Fruit fly (Drosophila melanogaster): ENCODE results near the gene Pdp1.

Pdp1 gene

dm6 chr3L:7910916-7911467 is 43.8 kb upstream of the Pdp1 start:
- no peak for TF ChIP-seq vvl (GFP tag; IDR thresholded peaks at IDR 0.05)
- no peak for TF ChIP-seq H15 (GFP tag; IDR thresholded peaks at IDR 0.05)
- peak; percentile 86 for TF ChIP-seq crol (GFP tag; IDR thresholded peaks at IDR 0.05)
- TF ChIP-seq zf30C (GFP tag; optimal IDR thresholded peaks at IDR 0.05), result peak; percentile 34
- 0 out of 3 replicates have a peak, but pooled peaks have one; percentile 10 for TF ChIP-seq row (GFP tag; IDR thresholded peaks at IDR 0.05)
- 0 out of 2 replicates have a peak, but pooled peaks have one; percentile 8 for TF ChIP-seq seq (GFP tag; IDR thresholded peaks at IDR 0.05)
- peak; percentile 18 for TF ChIP-seq CG15479 (GFP tag; optimal IDR thresholded peaks at IDR 0.05)
- 0 out of 2 replicates have a peak, but pooled peaks have one; percentile 54 for TF ChIP-seq rib (GFP tag; IDR thresholded peaks at IDR 0.05)
- peak; percentile 56 for TF ChIP-seq D19A (tag; optimal IDR thresholded peaks at IDR 0.05)
- TF ChIP-seq Sry-β (GFP tag; optimal IDR thresholded peaks at IDR 0.05), result peak; percentile 80
- TF ChIP-seq CG32767 (GFP tag; IDR thresholded peaks at IDR 0.05), result peak; percentile 15; the same call in 1 of the 2 replicates
- TF ChIP-seq CG1602 (GFP tag; optimal IDR thresholded peaks at IDR 0.05), result no peak
- peak; percentile 90 for TF ChIP-seq CG4360 (GFP tag; IDR thresholded peaks at IDR 0.05)
- no peak for TF ChIP-seq CHES-1-like (GFP tag; optimal IDR thresholded peaks at IDR 0.05)
- peak; percentile 33 for TF ChIP-seq CG3065 (GFP tag; optimal IDR thresholded peaks at IDR 0.05)
- no peak for TF ChIP-seq sc (optimal IDR thresholded peaks at IDR 0.05)
- TF ChIP-seq sc (GFP tag; optimal IDR thresholded peaks at IDR 0.05), result no peak

dm6 chr3L:7909695-7910463 is 42.7 kb upstream of the Pdp1 start:
- TF ChIP-seq hbn (GFP tag; IDR thresholded peaks at IDR 0.05; ENCODE audit: partially characterized antibody), result no peak
- no peak for TF ChIP-seq h (optimal IDR thresholded peaks at IDR 0.05)
- TF ChIP-seq so (GFP tag; IDR thresholded peaks at IDR 0.05), result 0 out of 3 replicates have a peak, but pooled peaks have one; percentile 46
- no peak for TF ChIP-seq chif (GFP tag; optimal IDR thresholded peaks at IDR 0.05)
- peak; percentile 19 for TF ChIP-seq CG9817 (tag; optimal IDR thresholded peaks at IDR 0.05)
- no peak for TF ChIP-seq eyg (GFP tag; optimal IDR thresholded peaks at IDR 0.05)
- TF ChIP-seq CG15269 (tag; optimal IDR thresholded peaks at IDR 0.05), result peak; percentile 49
- TF ChIP-seq B-H2 (GFP tag; optimal IDR thresholded peaks at IDR 0.05), result no peak
- TF ChIP-seq Hmr (GFP tag; optimal IDR thresholded peaks at IDR 0.05), result peak; percentile 12
- peak; percentile 1 for TF ChIP-seq phol (tag; optimal IDR thresholded peaks at IDR 0.05)
- peak; percentile 54 for TF ChIP-seq CG7556 (GFP tag; optimal IDR thresholded peaks at IDR 0.05)
- no peak for TF ChIP-seq CG5245 (GFP tag; optimal IDR thresholded peaks at IDR 0.05)
- TF ChIP-seq Oaz (GFP tag; IDR thresholded peaks at IDR 0.05), result no peak
- no peak for TF ChIP-seq wor (GFP tag; IDR thresholded peaks at IDR 0.05)
- TF ChIP-seq grn (GFP tag; optimal IDR thresholded peaks at IDR 0.05), result no peak
- 0 out of 2 replicates have a peak, but pooled peaks have one; percentile 17 for TF ChIP-seq NFAT (GFP tag; IDR thresholded peaks at IDR 0.05)
- peak; percentile 32 for TF ChIP-seq zf30C (GFP tag; optimal IDR thresholded peaks at IDR 0.05)
- peak; percentile 58 for TF ChIP-seq Rfx (GFP tag; IDR thresholded peaks at IDR 0.05)
- TF ChIP-seq fu2 (GFP tag; optimal IDR thresholded peaks at IDR 0.05), result no peak
- no peak for TF ChIP-seq abd-A (tag; optimal IDR thresholded peaks at IDR 0.05)
- no peak for TF ChIP-seq CG3726 (GFP tag; IDR thresholded peaks at IDR 0.05)
- peak; percentile 61 for TF ChIP-seq gem (tag; optimal IDR thresholded peaks at IDR 0.05)
- TF ChIP-seq CG5180 (GFP tag; optimal IDR thresholded peaks at IDR 0.05), result no peak
- no peak for TF ChIP-seq cato (GFP tag; optimal IDR thresholded peaks at IDR 0.05; ENCODE audit: borderline replicate concordance)
- no peak for TF ChIP-seq CG10267 (tag; optimal IDR thresholded peaks at IDR 0.05)
- TF ChIP-seq CG4360 (GFP tag; IDR thresholded peaks at IDR 0.05), result no peak
- TF ChIP-seq CG18599 (GFP tag; optimal IDR thresholded peaks at IDR 0.05), result peak; percentile 19
- no peak for TF ChIP-seq slp2 (GFP tag; optimal IDR thresholded peaks at IDR 0.05)
- TF ChIP-seq zen (tag; optimal IDR thresholded peaks at IDR 0.05), result peak; percentile 67
- peak; percentile 8 for TF ChIP-seq Nf-YC (tag; optimal IDR thresholded peaks at IDR 0.05)
- TF ChIP-seq E2f2 (GFP tag; IDR thresholded peaks at IDR 0.05), result peak; percentile 19; the same call in 1 of the 2 replicates
- TF ChIP-seq Kr (GFP tag; optimal IDR thresholded peaks at IDR 0.05), result no peak
- TF ChIP-seq Lim3 (GFP tag; IDR thresholded peaks at IDR 0.05), result no peak
- TF ChIP-seq CG11398 (GFP tag; optimal IDR thresholded peaks at IDR 0.05), result no peak
